Worm (Caenorhabditis elegans) whole organism, L3 larva: ENCODE data around the gene jmjd-3.2.

Source experiments
- R02D3.7 ChIP-seq: fragments of 150-350 bp; optimal IDR thresholded peaks from 2 replicates; lab custom pipeline; 2014; ENCODE audit warnings: missing biosample characterization, missing genetic modification characterization
- lin-15B ChIP-seq: fragments of 150-350 bp; optimal IDR thresholded peaks from 2 replicates; lab custom pipeline; 2014; ENCODE audit warnings: missing biosample characterization, missing genetic modification characterization
- lin-39 ChIP-seq: fragments of 150-350 bp; optimal IDR thresholded peaks from 2 replicates; lab custom pipeline; 2018; ENCODE audit warnings: missing biosample characterization, missing genetic modification reagents, missing genetic modification characterization
- nhr-12 ChIP-seq: fragments of 150-350 bp; optimal IDR thresholded peaks from 2 replicates; lab custom pipeline; 2014; ENCODE audit warnings: missing biosample characterization, missing genetic modification characterization
- nhr-28 ChIP-seq: fragments of 150-350 bp; optimal IDR thresholded peaks from 2 replicates; lab custom pipeline; 2014; ENCODE audit warnings: missing biosample characterization, missing genetic modification characterization
- nhr-77 ChIP-seq: fragments of 150-350 bp; optimal IDR thresholded peaks from 2 replicates; lab custom pipeline; 2014; ENCODE audit warnings: missing biosample characterization, missing genetic modification characterization
- snpc-4 ChIP-seq: fragments of 150-350 bp; optimal IDR thresholded peaks from 2 replicates; lab custom pipeline; 2014; ENCODE audit warnings: missing biosample characterization, missing genetic modification characterization
- zag-1 ChIP-seq: fragments of 150-350 bp; optimal IDR thresholded peaks from 2 replicates; lab custom pipeline; 2014; ENCODE audit warnings: missing biosample characterization, missing genetic modification characterization

DNA sequence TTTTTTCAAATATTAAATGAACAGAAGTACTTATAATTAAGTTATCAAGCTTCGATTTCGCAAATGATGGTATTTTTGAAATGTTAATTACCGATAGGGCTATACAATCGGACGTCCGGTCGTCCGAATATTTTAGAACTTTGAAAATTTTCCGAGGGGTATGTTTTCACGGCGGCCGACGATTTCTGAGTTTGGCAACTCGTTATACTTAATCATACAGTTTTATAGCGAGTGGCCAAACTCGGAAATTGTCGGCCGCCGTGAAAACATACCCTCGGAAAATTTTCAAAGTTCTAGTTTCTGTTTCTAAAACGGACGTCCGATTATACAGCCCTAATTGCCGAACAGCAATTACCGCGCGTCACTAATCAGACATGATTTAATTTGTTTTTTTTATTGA is 23.8 kb upstream of the jmjd-3.2 start:
- no peak for TF ChIP-seq nhr-77 (tag; lab: Kevin White, UChicago)
- TF ChIP-seq lin-15B = no peak
- TF ChIP-seq zag-1 = no peak
- TF ChIP-seq R02D3.7 (tag; lab: Kevin White, UChicago) = no peak
- TF ChIP-seq nhr-28 = no peak
- TF ChIP-seq nhr-12 (tag; lab: Kevin White, UChicago) = no peak
- no peak for TF ChIP-seq lin-39 (tag; lab: Kevin White, UChicago)
- TF ChIP-seq snpc-4 (tag; lab: Kevin White, UChicago) = no peak
